Fruit fly (Drosophila melanogaster): ENCODE measurements around the gene CHES-1-like.
"Not testable (repeated sequence)": the region's sequence is repeated elsewhere in the genome, so short reads cannot be mapped to it uniquely, and the experiment has no call there.

DNA sequence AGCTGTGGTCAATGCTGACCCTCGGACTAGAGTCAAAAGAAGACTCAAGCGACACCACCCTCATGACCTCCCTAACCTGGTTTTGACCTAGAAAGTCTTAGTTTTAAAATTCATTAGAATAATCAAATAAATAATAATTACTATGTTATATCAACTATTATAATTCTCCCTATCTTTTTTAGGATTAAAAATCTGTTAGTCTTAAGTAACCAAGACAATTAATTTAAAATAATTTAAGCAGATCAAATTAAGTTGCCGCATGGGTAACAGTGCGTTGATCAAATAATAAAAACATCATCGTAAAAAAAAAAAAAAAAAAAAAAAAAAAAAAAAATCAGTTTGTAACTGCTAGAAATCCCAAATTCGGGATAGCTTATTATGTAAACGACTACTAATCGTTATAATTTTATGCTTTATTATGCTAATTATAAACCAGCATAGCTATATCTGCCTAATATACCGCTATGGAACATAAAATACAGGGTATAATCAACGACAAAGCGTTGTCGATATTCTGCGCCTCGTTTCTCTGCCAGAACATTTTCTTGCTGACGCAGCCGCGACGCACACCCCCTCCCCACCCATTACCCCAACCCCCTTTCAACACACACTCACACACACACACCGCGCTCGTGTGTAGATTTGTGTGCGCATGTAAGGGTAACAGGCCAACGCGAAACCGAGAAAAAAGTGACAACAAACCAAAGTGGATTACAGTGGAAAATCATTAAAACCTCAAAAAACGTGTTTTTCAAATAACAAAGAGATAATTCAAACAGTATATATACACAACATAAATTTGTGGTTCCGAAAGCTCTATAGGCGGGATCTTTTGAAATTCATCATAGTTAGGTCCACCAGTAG is 6.0 kb downstream of the CHES-1-like start:
- not testable (repeated sequence) for TF ChIP-seq cnc (optimal IDR thresholded peaks at IDR 0.05); toe (GFP tag; optimal IDR thresholded peaks at IDR 0.05)
- TF ChIP-seq CG7045 (GFP tag; optimal IDR thresholded peaks at IDR 0.05), result peak; percentile 34
- peak; percentile 100 for TF ChIP-seq tj (GFP tag; optimal IDR thresholded peaks at IDR 0.05)
- peak; percentile 20 for TF ChIP-seq CG5204 (GFP tag; optimal IDR thresholded peaks at IDR 0.05)
- peak; percentile 3 for TF ChIP-seq Clk (GFP tag; optimal IDR thresholded peaks at IDR 0.05)
- TF ChIP-seq bab1 (GFP tag; optimal IDR thresholded peaks at IDR 0.05), result peak; percentile 96
- TF ChIP-seq CG1620 (GFP tag; optimal IDR thresholded peaks at IDR 0.05), result peak; percentile 62
- peak; percentile 82 for TF ChIP-seq Mnt (GFP tag; optimal IDR thresholded peaks at IDR 0.05)
- peak; percentile 75 for TF ChIP-seq CG14711 (tag; optimal IDR thresholded peaks at IDR 0.05)

Data from whole organism, adult.